Fruit fly (Drosophila melanogaster): ENCODE data around the gene CG13086.

dm6 chr2L:19333972-19334371 lies 30.2 kb upstream of the CG13086 start:
- TF ChIP-seq CG9948 (tag; optimal IDR thresholded peaks at IDR 0.05), result no peak
- no peak for TF ChIP-seq CG32121 (GFP tag; IDR thresholded peaks at IDR 0.05)
- no peak for TF ChIP-seq CG13204 (GFP tag; optimal IDR thresholded peaks at IDR 0.05)
- no peak for TF ChIP-seq Pif1A (GFP tag; optimal IDR thresholded peaks at IDR 0.05)
- no peak for TF ChIP-seq CG15710 (tag; optimal IDR thresholded peaks at IDR 0.05)
- no peak for TF ChIP-seq CG17806 (tag; optimal IDR thresholded peaks at IDR 0.05)
- no peak for TF ChIP-seq CG14655 (GFP tag; optimal IDR thresholded peaks at IDR 0.05)
